Worm (Caenorhabditis elegans) whole organism, L3 larva: ENCODE measurements around the gene F42C5.9.

ENCODE experiments used
- R02D3.7 ChIP-seq: fragments of 150-350 bp; optimal IDR thresholded peaks from 2 replicates; lab custom pipeline; 2014; ENCODE audit warnings: missing biosample characterization, missing genetic modification characterization
- ZK546.5 ChIP-seq: sonication (generic microtip); optimal IDR thresholded peaks from 2 replicates; lab custom pipeline; 2017; ENCODE audit warnings: missing biosample characterization, missing genetic modification characterization
- aly-2 ChIP-seq: fragments of 150-350 bp; optimal IDR thresholded peaks from 2 replicates; lab custom pipeline; 2014; ENCODE audit warnings: missing biosample characterization, missing genetic modification characterization
- ama-1 ChIP-seq: fragments of 150-350 bp; optimal IDR thresholded peaks from 2 replicates; lab custom pipeline; 2018
- ceh-16 ChIP-seq: sonication (generic microtip); optimal IDR thresholded peaks from 2 replicates; lab custom pipeline; 2017; ENCODE audit warnings: missing biosample characterization, missing genetic modification characterization
- ceh-28 ChIP-seq: fragments of 150-350 bp; optimal IDR thresholded peaks from 2 replicates; lab custom pipeline; 2014; ENCODE audit warnings: missing biosample characterization, missing genetic modification reagents, missing genetic modification characterization
- ceh-82 ChIP-seq: fragments of 150-350 bp; optimal IDR thresholded peaks from 2 replicates; lab custom pipeline; 2014; ENCODE audit warnings: missing biosample characterization, missing genetic modification characterization
- ceh-9 ChIP-seq: sonication (generic microtip); optimal IDR thresholded peaks from 2 replicates; lab custom pipeline; 2018; ENCODE audit warnings: missing biosample characterization, missing genetic modification characterization
- daf-12 ChIP-seq: fragments of 150-350 bp; optimal IDR thresholded peaks from 2 replicates; lab custom pipeline; 2014; ENCODE audit warnings: missing biosample characterization, missing genetic modification reagents, missing genetic modification characterization
- egl-27 ChIP-seq: sonication (generic microtip); optimal IDR thresholded peaks from 4 replicates; lab custom pipeline; 2017; ENCODE audit warnings: missing biosample characterization, missing genetic modification reagents, missing genetic modification characterization
- egl-5 ChIP-seq: fragments of 150-350 bp; optimal IDR thresholded peaks from 2 replicates; lab custom pipeline; 2017; ENCODE audit warnings: missing biosample characterization, missing genetic modification reagents, missing genetic modification characterization, inconsistent platforms
- elt-1 ChIP-seq: fragments of 150-350 bp; optimal IDR thresholded peaks from 2 replicates; lab custom pipeline; 2014; ENCODE audit warnings: missing biosample characterization, missing genetic modification characterization
- elt-2 ChIP-seq: sonication (generic microtip); optimal IDR thresholded peaks from 2 replicates; lab custom pipeline; 2016; ENCODE audit warnings: missing genetic modification reagents, mild to moderate bottlenecking, missing genetic modification characterization, missing compliant biosample characterization
- elt-3 ChIP-seq, 3 experiments: fragments of 150-350 bp in 1 of 3; sonication (generic microtip) in 2 of 3; optimal IDR thresholded peaks; 2 replicates in 2 of 3; 4 replicates in 1 of 3; lab custom pipeline; 2014 to 2017; ENCODE audit warnings: missing biosample characterization in 3 of 3, missing genetic modification characterization in 3 of 3
- eor-1 ChIP-seq, 2 experiments: fragments of 150-350 bp; optimal IDR thresholded peaks; 2 replicates each; lab custom pipeline; 2014 to 2018; ENCODE audit warnings: missing biosample characterization in 2 of 2, missing genetic modification characterization in 2 of 2
- fkh-10 ChIP-seq: sonication (generic microtip); optimal IDR thresholded peaks from 2 replicates; lab custom pipeline; 2017; ENCODE audit warnings: missing biosample characterization, missing genetic modification reagents, missing genetic modification characterization
- fkh-2 ChIP-seq: fragments of 150-350 bp; optimal IDR thresholded peaks from 2 replicates; lab custom pipeline; 2014; ENCODE audit warnings: missing biosample characterization, missing genetic modification reagents, missing genetic modification characterization
- fos-1 ChIP-seq: fragments of 150-350 bp; optimal IDR thresholded peaks from 2 replicates; lab custom pipeline; 2014; ENCODE audit warnings: missing biosample characterization, missing genetic modification characterization
- hmg-11 ChIP-seq: sonication (generic microtip); optimal IDR thresholded peaks from 2 replicates; lab custom pipeline; 2016; ENCODE audit warnings: missing genetic modification characterization, missing compliant biosample characterization
- jun-1 ChIP-seq: fragments of 150-350 bp; optimal IDR thresholded peaks from 2 replicates; lab custom pipeline; 2014; ENCODE audit warnings: missing biosample characterization, missing genetic modification reagents, missing genetic modification characterization
- lin-15B ChIP-seq: fragments of 150-350 bp; optimal IDR thresholded peaks from 2 replicates; lab custom pipeline; 2014; ENCODE audit warnings: missing biosample characterization, missing genetic modification characterization
- lin-39 ChIP-seq: fragments of 150-350 bp; optimal IDR thresholded peaks from 2 replicates; lab custom pipeline; 2018; ENCODE audit warnings: missing biosample characterization, missing genetic modification reagents, missing genetic modification characterization
- lsy-12 ChIP-seq: sonication (generic microtip); optimal IDR thresholded peaks from 2 replicates; lab custom pipeline; 2016; ENCODE audit warnings: mild to moderate bottlenecking, missing genetic modification characterization, missing compliant biosample characterization
- mdl-1 ChIP-seq: fragments of 150-350 bp; optimal IDR thresholded peaks from 2 replicates; lab custom pipeline; 2014; ENCODE audit warnings: missing biosample characterization, missing genetic modification characterization
- mml-1 ChIP-seq: fragments of 150-350 bp; sonication (generic microtip); optimal IDR thresholded peaks from 3 replicates; lab custom pipeline; 2014; ENCODE audit warnings: missing biosample characterization, missing genetic modification characterization
- nfya-1 ChIP-seq: sonication (generic microtip); optimal IDR thresholded peaks from 2 replicates; lab custom pipeline; 2017; ENCODE audit warnings: missing genetic modification characterization, mild to moderate bottlenecking, missing compliant biosample characterization, antibody characterized with exemption, moderate library complexity; ENCODE audit not compliant: insufficient read depth
- nhr-11 ChIP-seq: fragments of 150-350 bp; optimal IDR thresholded peaks from 2 replicates; lab custom pipeline; 2014; ENCODE audit warnings: missing biosample characterization, missing genetic modification characterization
- nhr-12 ChIP-seq: fragments of 150-350 bp; optimal IDR thresholded peaks from 2 replicates; lab custom pipeline; 2014; ENCODE audit warnings: missing biosample characterization, missing genetic modification characterization
- nhr-23 ChIP-seq: fragments of 150-350 bp; optimal IDR thresholded peaks from 2 replicates; lab custom pipeline; 2014; ENCODE audit warnings: missing biosample characterization, missing genetic modification reagents, missing genetic modification characterization
- nhr-237 ChIP-seq: fragments of 150-350 bp; optimal IDR thresholded peaks from 2 replicates; lab custom pipeline; 2014; ENCODE audit warnings: missing biosample characterization, missing genetic modification characterization
- nhr-25 ChIP-seq: sonication (generic microtip); optimal IDR thresholded peaks from 2 replicates; lab custom pipeline; 2017; ENCODE audit warnings: missing biosample characterization, missing genetic modification characterization
- nhr-28 ChIP-seq: fragments of 150-350 bp; optimal IDR thresholded peaks from 2 replicates; lab custom pipeline; 2014; ENCODE audit warnings: missing biosample characterization, missing genetic modification characterization
- nhr-43 ChIP-seq: sonication (generic microtip); optimal IDR thresholded peaks from 2 replicates; lab custom pipeline; 2016; ENCODE audit warnings: mild to moderate bottlenecking, missing genetic modification characterization, missing compliant biosample characterization; ENCODE audit not compliant: poor library complexity, severe bottlenecking
- nhr-67 ChIP-seq: fragments of 150-350 bp; optimal IDR thresholded peaks from 2 replicates; lab custom pipeline; 2014; ENCODE audit warnings: missing biosample characterization, missing genetic modification characterization
- nhr-76 ChIP-seq: fragments of 150-350 bp; sonication (generic microtip); optimal IDR thresholded peaks from 5 replicates; lab custom pipeline; 2014; ENCODE audit warnings: missing biosample characterization, missing genetic modification characterization
- nhr-77 ChIP-seq: fragments of 150-350 bp; optimal IDR thresholded peaks from 2 replicates; lab custom pipeline; 2014; ENCODE audit warnings: missing biosample characterization, missing genetic modification characterization
- pha-4 ChIP-seq: fragments of 150-350 bp; optimal IDR thresholded peaks from 2 replicates; lab custom pipeline; 2014; ENCODE audit warnings: missing biosample characterization, missing genetic modification reagents, missing genetic modification characterization
- pqm-1 ChIP-seq: fragments of 150-350 bp; optimal IDR thresholded peaks from 2 replicates; lab custom pipeline; 2017; ENCODE audit warnings: missing biosample characterization, missing genetic modification characterization, inconsistent platforms
- sea-2 ChIP-seq: fragments of 150-350 bp; sonication (generic microtip); optimal IDR thresholded peaks from 4 replicates; lab custom pipeline; 2014; ENCODE audit warnings: missing biosample characterization, missing genetic modification reagents, missing genetic modification characterization
- skn-1 ChIP-seq: fragments of 150-350 bp; optimal IDR thresholded peaks from 2 replicates; lab custom pipeline; 2014; ENCODE audit warnings: missing biosample characterization, missing genetic modification characterization
- snpc-4 ChIP-seq: fragments of 150-350 bp; optimal IDR thresholded peaks from 2 replicates; lab custom pipeline; 2014; ENCODE audit warnings: missing biosample characterization, missing genetic modification characterization
- tbx-2 ChIP-seq: sonication (generic microtip); optimal IDR thresholded peaks from 2 replicates; lab custom pipeline; 2016; ENCODE audit warnings: mild to moderate bottlenecking, missing genetic modification characterization, missing compliant biosample characterization
- unc-39 ChIP-seq: sonication (generic microtip); optimal IDR thresholded peaks from 4 replicates; lab custom pipeline; 2017; ENCODE audit warnings: missing biosample characterization, missing genetic modification characterization
- unc-62 ChIP-seq: fragments of 150-350 bp; sonication (generic microtip); optimal IDR thresholded peaks from 4 replicates; lab custom pipeline; 2014; ENCODE audit warnings: missing biosample characterization, missing genetic modification reagents, missing genetic modification characterization
- zag-1 ChIP-seq: fragments of 150-350 bp; optimal IDR thresholded peaks from 2 replicates; lab custom pipeline; 2014; ENCODE audit warnings: missing biosample characterization, missing genetic modification characterization
- ztf-11 ChIP-seq: fragments of 150-350 bp; optimal IDR thresholded peaks from 2 replicates; lab custom pipeline; 2014; ENCODE audit warnings: missing biosample characterization, missing genetic modification characterization
- ztf-4 ChIP-seq: fragments of 150-350 bp; optimal IDR thresholded peaks from 2 replicates; lab custom pipeline; 2014; ENCODE audit warnings: missing biosample characterization, missing genetic modification characterization

The F42C5.9 gene

DNA sequence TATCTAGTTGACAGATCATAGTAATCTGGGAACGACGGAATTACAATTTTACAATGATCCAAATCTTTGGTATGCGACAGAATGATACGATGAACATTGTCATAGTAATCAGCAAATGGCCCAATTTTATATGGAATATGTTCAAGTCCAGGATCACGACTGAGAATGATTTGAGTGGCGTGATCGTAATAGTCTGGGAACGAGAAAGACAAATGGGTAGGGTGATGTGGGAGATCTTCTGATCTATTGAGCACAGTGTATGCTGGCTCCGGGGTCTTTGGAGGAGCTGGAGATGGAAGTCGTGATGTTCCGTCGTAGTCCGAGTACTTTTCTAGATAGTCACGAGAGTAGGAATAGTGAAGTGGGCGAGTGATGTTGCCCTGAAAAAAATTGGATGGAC lies 7.0 kb upstream of the F42C5.9 start:
- no peak for TF ChIP-seq snpc-4 (tag; lab: Kevin White, UChicago)
- no peak for TF ChIP-seq nhr-23 (tag; lab: Kevin White, UChicago)
- TF ChIP-seq sea-2: no peak
- TF ChIP-seq nhr-11 (tag; lab: Kevin White, UChicago): no peak
- no peak for TF ChIP-seq ZK546.5
- TF ChIP-seq egl-27 (tag; lab: Kevin White, UChicago): no peak
- no peak for TF ChIP-seq tbx-2
- no peak for TF ChIP-seq lin-39 (tag; lab: Kevin White, UChicago)

DNA sequence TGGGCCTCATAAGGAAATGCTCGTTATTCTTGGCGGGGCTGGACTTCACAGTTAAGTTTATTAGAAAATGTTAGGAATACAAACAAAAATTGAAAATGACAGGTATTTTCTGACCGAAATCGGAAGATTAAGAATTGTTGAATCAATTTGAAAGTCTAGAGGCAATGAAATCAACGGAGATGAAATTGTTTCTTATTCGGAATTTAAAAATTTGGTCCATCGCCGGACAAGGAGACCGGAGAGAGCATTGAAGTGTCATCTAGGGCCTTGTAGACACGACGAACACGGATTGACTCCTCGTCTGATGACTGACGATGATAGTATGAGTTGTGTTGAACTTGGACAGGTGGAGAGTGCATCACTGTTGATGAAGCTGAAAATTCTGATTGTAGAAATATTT lies 3.8 kb upstream of the F42C5.9 start:
- no peak for TF ChIP-seq lin-15B (tag; lab: Kevin White, UChicago)
- no peak for TF ChIP-seq nfya-1 (tag; lab: Kevin White, UChicago)
- no peak for TF ChIP-seq ama-1 (lab: Kevin White, UChicago)
- no peak for TF ChIP-seq nhr-76 (tag; lab: Kevin White, UChicago)
- TF ChIP-seq nhr-28 (tag; lab: Kevin White, UChicago): no peak
- no peak for TF ChIP-seq ceh-82 (tag; lab: Kevin White, UChicago)
- no peak for TF ChIP-seq fkh-2 (tag; lab: Kevin White, UChicago)
- TF ChIP-seq mml-1: no peak
- TF ChIP-seq nhr-237 (tag; lab: Kevin White, UChicago): no peak
- no peak for TF ChIP-seq fkh-10
- no peak for TF ChIP-seq nhr-67 (tag; lab: Kevin White, UChicago)
- no peak for TF ChIP-seq ceh-28 (tag; lab: Kevin White, UChicago)
- no peak for TF ChIP-seq skn-1 (tag; lab: Kevin White, UChicago)

DNA sequence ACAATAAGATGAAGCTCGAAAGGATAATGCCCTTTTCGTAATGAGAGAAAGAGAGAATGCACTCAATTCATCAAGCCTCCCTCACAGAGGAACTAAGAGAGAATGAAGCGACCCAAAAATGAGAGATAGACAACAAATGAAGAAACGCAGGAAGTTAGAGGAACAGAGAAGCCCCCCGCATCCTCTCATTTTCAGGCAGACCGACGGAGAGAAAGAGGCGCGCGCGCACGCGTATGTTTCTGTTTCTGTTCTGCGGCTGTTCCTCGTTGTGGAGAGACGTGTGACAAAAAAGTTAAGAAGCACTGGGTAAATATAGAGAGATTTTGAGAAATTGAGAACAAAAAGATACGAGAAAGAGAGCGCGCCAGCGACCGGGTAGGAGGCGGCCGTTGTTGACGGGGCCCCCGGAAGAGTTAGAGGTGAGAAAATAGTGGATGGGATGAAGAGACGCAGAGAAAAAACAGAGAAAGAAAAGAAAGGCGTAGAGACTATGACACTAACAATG lies 3.1 kb upstream of the F42C5.9 start:
- TF ChIP-seq ztf-4 (tag; lab: Kevin White, UChicago) (no peak), snpc-4 (tag; lab: Kevin White, UChicago) (no peak), nhr-28 (tag; lab: Kevin White, UChicago) (no peak), nhr-237 (tag; lab: Kevin White, UChicago) (no peak), unc-39 (tag; lab: Kevin White, UChicago) (no peak), R02D3.7 (tag; lab: Kevin White, UChicago) (peak; percentile 43), ceh-28 (tag; lab: Kevin White, UChicago) (peak; percentile 73), fkh-10 (peak; percentile 51), ZK546.5 (no peak), nhr-77 (tag; lab: Kevin White, UChicago) (no peak), eor-1 (tag; optimal IDR thresholded peaks at IDR 0.05; lab: Kevin White, UChicago) (no peak), nhr-43 (tag; lab: Kevin White, UChicago) (peak; percentile 37), elt-2 (peak; percentile 69), mdl-1 (tag; lab: Kevin White, UChicago) (peak; percentile 79), lin-39 (tag; lab: Kevin White, UChicago) (peak; percentile 90), pha-4 (tag; lab: Kevin White, UChicago) (peak; percentile 84), hmg-11 (peak; percentile 96), lin-15B (tag; lab: Kevin White, UChicago) (peak; percentile 50), nfya-1 (tag; lab: Kevin White, UChicago) (peak; percentile 90), sea-2 (no peak), unc-62 (GFP tag; lab: Kevin White, UChicago) (peak; percentile 34), daf-12 (tag; lab: Kevin White, UChicago) (no peak), nhr-67 (tag; lab: Kevin White, UChicago) (no peak), nhr-11 (tag; lab: Kevin White, UChicago) (no peak), lsy-12 (tag; lab: Kevin White, UChicago) (peak; percentile 75), egl-27 (tag; lab: Kevin White, UChicago) (peak; percentile 10), elt-3 (tag; optimal IDR thresholded peaks at IDR 0.05; lab: Kevin White, UChicago) (no peak), elt-1 (no peak), mml-1 (no peak), fos-1 (no peak), ama-1 (lab: Kevin White, UChicago) (no peak), ceh-9 (tag; lab: Kevin White, UChicago) (no peak), skn-1 (tag; lab: Kevin White, UChicago) (peak; percentile 21), fkh-2 (tag; lab: Kevin White, UChicago) (no peak), zag-1 (tag; lab: Kevin White, UChicago) (peak; percentile 55), tbx-2 (peak; percentile 80), jun-1 (tag; lab: Kevin White, UChicago) (peak; percentile 62), egl-5 (peak; percentile 47), nhr-76 (tag; lab: Kevin White, UChicago) (no peak), ztf-11 (no peak), nhr-25 (tag; lab: Kevin White, UChicago) (peak; percentile 8), nhr-12 (tag; lab: Kevin White, UChicago) (no peak), pqm-1 (tag; lab: Kevin White, UChicago) (peak; percentile 51), aly-2 (tag; lab: Kevin White, UChicago) (no peak), nhr-23 (tag; lab: Kevin White, UChicago) (peak; percentile 90), ceh-82 (tag; lab: Kevin White, UChicago) (peak; percentile 51), ceh-16 (tag; lab: Kevin White, UChicago) (no peak)
